Worm (Caenorhabditis elegans): Measurements from ENCODE around the gene sulp-4.

DNA sequence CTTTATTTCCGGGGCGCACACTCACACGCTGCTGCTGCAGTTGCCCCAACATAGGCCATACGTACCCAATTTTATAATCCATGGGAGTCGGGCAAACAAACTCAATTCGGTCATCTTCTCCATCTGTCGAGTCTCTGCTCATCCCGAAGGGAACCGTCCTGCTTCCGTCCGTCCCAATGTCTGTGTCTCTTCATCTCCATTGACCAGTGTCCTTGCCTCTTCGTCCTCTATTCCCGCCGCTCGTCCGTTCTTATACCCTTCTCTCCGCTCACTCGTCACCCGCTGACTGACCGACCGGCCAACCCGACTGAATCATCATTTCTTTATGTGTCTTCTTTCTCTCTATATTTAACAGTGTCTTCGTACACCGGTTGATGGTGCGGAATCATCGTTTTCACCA, 30.3 kb upstream of the sulp-4 start:
- TF ChIP-seq dao-5 (tag; optimal IDR thresholded peaks at IDR 0.05), result no peak
- peak; percentile 42 for TF ChIP-seq him-1 (tag; optimal IDR thresholded peaks at IDR 0.05)
